Worm (Caenorhabditis elegans): ENCODE results near the gene str-208.

DNA sequence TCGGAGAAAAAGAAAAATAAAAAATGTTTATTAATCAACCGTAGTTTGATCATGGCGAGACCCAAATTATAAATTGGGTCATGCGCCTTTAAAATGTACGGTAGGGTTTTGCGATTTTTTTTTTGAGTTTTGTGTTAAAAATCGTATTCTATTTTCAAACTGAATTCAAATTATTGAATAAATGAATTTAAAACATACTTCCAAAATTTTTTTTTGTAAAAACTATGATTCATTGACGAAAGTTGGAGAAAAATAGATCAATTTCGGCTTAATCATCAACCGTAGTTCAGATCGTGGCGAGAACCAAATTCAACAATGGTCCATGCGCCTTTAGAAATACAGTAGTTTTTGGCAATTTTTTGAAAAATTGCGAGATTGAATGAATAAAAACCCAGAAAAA lies 7.0 kb downstream of the str-208 start:
- TF ChIP-seq med-1 (GFP tag; optimal IDR thresholded peaks at IDR 0.05; ENCODE audit: insufficient read depth) (no peak), flt-1 (GFP tag; IDR thresholded peaks at IDR 0.05) (no peak), ztf-23 (GFP tag; IDR thresholded peaks at IDR 0.05) (no peak), T22C8.4 (GFP tag; IDR thresholded peaks at IDR 0.05) (no peak), cog-1 (tag; optimal IDR thresholded peaks at IDR 0.05) (no peak), klf-2 (GFP tag; conservative IDR thresholded peaks at IDR 0.05) (no peak), ztf-29 (GFP tag; IDR thresholded peaks at IDR 0.05) (no peak), ref-1 (GFP tag; conservative IDR thresholded peaks at IDR 0.05) (no peak)
